Fruit fly (Drosophila melanogaster): ENCODE data around the gene CG5282.

Gene CG5282

dm6 chr3L:20432297-20432696 lies 6.4 kb upstream of the CG5282 start, which contains the start of the genes Las and Psn (continued):
- TF ChIP-seq Hr3 (GFP tag; optimal IDR thresholded peaks at IDR 0.05) (no peak), sna (GFP tag; IDR thresholded peaks at IDR 0.05; ENCODE audit: partially characterized antibody) (peak; percentile 62; the same call in 1 of the 2 replicates), dpn (GFP tag; optimal IDR thresholded peaks at IDR 0.05) (peak in 1 of 2 experiments; percentile 19), CG6254 (GFP tag; optimal IDR thresholded peaks at IDR 0.05) (no peak), Fer1 (GFP tag; optimal IDR thresholded peaks at IDR 0.05) (peak; percentile 3), ttk (GFP tag; IDR thresholded peaks at IDR 0.05) (no peak), ap (GFP tag; IDR thresholded peaks at IDR 0.05) (no peak), CG8478 (optimal IDR thresholded peaks at IDR 0.05) (no peak), Atf3 (GFP tag; optimal IDR thresholded peaks at IDR 0.05) (no peak), Sin3A (optimal IDR thresholded peaks at IDR 0.05) (peak; percentile 73), cwo (GFP tag; optimal IDR thresholded peaks at IDR 0.05) (no peak), slp2 (GFP tag; optimal IDR thresholded peaks at IDR 0.05) (no peak), CG16813 (GFP tag; IDR thresholded peaks at IDR 0.05; ENCODE audit: partially characterized antibody) (peak; percentile 59; the same call in 2 of the 3 replicates), CG6683 (GFP tag; optimal IDR thresholded peaks at IDR 0.05) (no peak), fru (optimal IDR thresholded peaks at IDR 0.05) (no peak), CG2129 (GFP tag; IDR thresholded peaks at IDR 0.05; ENCODE audit: partially characterized antibody) (0 out of 2 replicates have a peak, but pooled peaks have one; percentile 36), CG3407 (GFP tag; optimal IDR thresholded peaks at IDR 0.05) (no peak), Asciz (GFP tag; optimal IDR thresholded peaks at IDR 0.05) (no peak), bbx (GFP tag; IDR thresholded peaks at IDR 0.05; ENCODE audit: partially characterized antibody) (0 out of 2 replicates have a peak, but pooled peaks have one; percentile 16), insv (GFP tag; optimal IDR thresholded peaks at IDR 0.05) (no peak), Dll (GFP tag; IDR thresholded peaks at IDR 0.05; ENCODE audit: partially characterized antibody) (peak; percentile 84), CG10366 (GFP tag; IDR thresholded peaks at IDR 0.05) (no peak), CG42726 (GFP tag; IDR thresholded peaks at IDR 0.05; ENCODE audit: partially characterized antibody) (no peak), lilli (GFP tag; optimal IDR thresholded peaks at IDR 0.05) (peak; percentile 44), CG6654 (GFP tag; optimal IDR thresholded peaks at IDR 0.05) (no peak), CG17912 (GFP tag; optimal IDR thresholded peaks at IDR 0.05) (no peak), YL-1 (GFP tag; optimal IDR thresholded peaks at IDR 0.05) (peak; percentile 80), pum (GFP tag; optimal IDR thresholded peaks at IDR 0.05) (no peak), CG17361 (GFP tag; IDR thresholded peaks at IDR 0.05) (no peak), CG5245 (GFP tag; optimal IDR thresholded peaks at IDR 0.05) (no peak), pzg (GFP tag; optimal IDR thresholded peaks at IDR 0.05) (peak; percentile 68), dimm (GFP tag; IDR thresholded peaks at IDR 0.05) (no peak), HHEX (GFP tag; optimal IDR thresholded peaks at IDR 0.05) (no peak), CG12391 (tag; optimal IDR thresholded peaks at IDR 0.05) (no peak), oc (tag; optimal IDR thresholded peaks at IDR 0.05) (peak; percentile 20), HmgZ (tag; optimal IDR thresholded peaks at IDR 0.05) (peak; percentile 10), sens (GFP tag) (peak; percentile 88), CG33213 (GFP tag; optimal IDR thresholded peaks at IDR 0.05) (peak; percentile 33), stwl (tag; optimal IDR thresholded peaks at IDR 0.05) (peak; percentile 66), aop (GFP tag; IDR thresholded peaks at IDR 0.05) (no peak), cato (GFP tag; optimal IDR thresholded peaks at IDR 0.05; ENCODE audit: borderline replicate concordance) (no peak), B-H2 (GFP tag; optimal IDR thresholded peaks at IDR 0.05) (peak; percentile 7), row (GFP tag; IDR thresholded peaks at IDR 0.05) (peak; percentile 50), corto (GFP tag; optimal IDR thresholded peaks at IDR 0.05) (no peak), Med (GFP tag) (peak; percentile 90), amos (GFP tag; IDR thresholded peaks at IDR 0.05; ENCODE audit: partially characterized antibody) (peak; percentile 54), bab2 (GFP tag; optimal IDR thresholded peaks at IDR 0.05) (no peak), tin (GFP tag; optimal IDR thresholded peaks at IDR 0.05) (peak; percentile 9), CG13287 (GFP tag; IDR thresholded peaks at IDR 0.05; ENCODE audit: partially characterized antibody) (peak; percentile 82), inv (GFP tag; IDR thresholded peaks at IDR 0.05; ENCODE audit: partially characterized antibody) (peak; percentile 45; the same call in 1 of the 2 replicates), Ets65A (GFP tag) (peak; percentile 64)

All from whole organism, embryonic.